Fruit fly (Drosophila melanogaster) Kc167 (cell line): ENCODE data around the gene Fuca.

ENCODE experiments used
- Sin3A ChIP-seq: fragments of >200 bp; optimal IDR thresholded peaks from 2 replicates; lab custom pipeline; 2018; ENCODE audit warnings: missing external identifiers
- psq ChIP-seq: fragments of >200 bp; optimal IDR thresholded peaks from 2 replicates; lab custom pipeline; 2017; ENCODE audit warnings: missing external identifiers

- no peak for TF ChIP-seq Sin3A (lab: Kevin White, UChicago)
- TF ChIP-seq psq: no peak
Observed at dm6 chr3L:11554338-11554737, 31.8 kb upstream of the Fuca start.
